Worm (Caenorhabditis elegans) whole organism, young adult: ENCODE results near the gene nhr-208.

Experiments
- C06A6.2 ChIP-seq: fragments of 200-800 bp; sonication (Bioruptor generic); conservative IDR thresholded peaks from 2 replicates; pipeline ENCODE4 v1.3.6; 2022; ENCODE audit warnings: missing genetic modification characterization, missing compliant biosample characterization
- F23B12.7 ChIP-seq: sonication (generic microtip); optimal IDR thresholded peaks from 2 replicates; lab custom pipeline; 2017; ENCODE audit warnings: missing genetic modification characterization, mild to moderate bottlenecking, missing compliant biosample characterization, antibody characterized with exemption, moderate library complexity; ENCODE audit not compliant: insufficient read depth
- F33H1.4 ChIP-seq: fragments of 200-800 bp; sonication (Bioruptor generic); IDR thresholded peaks from 2 replicates; pipeline ENCODE4 v1.3.6; 2022; ENCODE audit warnings: missing genetic modification reagents, missing genetic modification characterization, missing compliant biosample characterization
- K11D2.4 ChIP-seq: fragments of 200-800 bp; sonication (Bioruptor generic); IDR thresholded peaks from 2 replicates; pipeline ENCODE4 v1.3.6; 2022; ENCODE audit warnings: missing genetic modification reagents, missing genetic modification characterization, missing compliant biosample characterization
- K12H6.12 ChIP-seq: fragments of 200-800 bp; sonication (Bioruptor generic); optimal IDR thresholded peaks from 2 replicates; lab custom pipeline; 2018; ENCODE audit warnings: mild to moderate bottlenecking, missing genetic modification characterization, missing compliant biosample characterization
- ZK185.1 ChIP-seq: sonication (generic microtip); optimal IDR thresholded peaks from 2 replicates; lab custom pipeline; 2016; ENCODE audit warnings: mild to moderate bottlenecking, missing genetic modification characterization, missing compliant biosample characterization; ENCODE audit not compliant: poor library complexity, severe bottlenecking
- athp-1 ChIP-seq: sonication (generic microtip); optimal IDR thresholded peaks from 2 replicates; lab custom pipeline; 2017; ENCODE audit warnings: mild to moderate bottlenecking, missing genetic modification characterization, missing compliant biosample characterization
- attf-3 ChIP-seq: fragments of 200-800 bp; sonication (Bioruptor generic); conservative IDR thresholded peaks from 2 replicates; pipeline ENCODE4 v1.3.6; 2022; ENCODE audit warnings: missing genetic modification reagents, missing genetic modification characterization, missing compliant biosample characterization
- ceh-40 ChIP-seq: fragments of 200-800 bp; sonication (Bioruptor generic); IDR thresholded peaks from 2 replicates; pipeline ENCODE4 v1.3.6; 2022; ENCODE audit warnings: missing genetic modification characterization, missing compliant biosample characterization
- dox-1 ChIP-seq: fragments of 200-800 bp; sonication (Bioruptor generic); IDR thresholded peaks from 2 replicates; pipeline ENCODE4 v1.3.6; 2022; ENCODE audit warnings: missing genetic modification reagents, missing genetic modification characterization, missing compliant biosample characterization
- dpff-1 ChIP-seq: sonication (generic microtip); optimal IDR thresholded peaks from 2 replicates; lab custom pipeline; 2017; ENCODE audit warnings: mild to moderate bottlenecking, missing genetic modification characterization, missing compliant biosample characterization
- dpl-1 ChIP-seq: fragments of 150-350 bp; optimal IDR thresholded peaks from 2 replicates; lab custom pipeline; 2014; ENCODE audit warnings: missing biosample characterization, missing genetic modification reagents, missing genetic modification characterization
- egl-18 ChIP-seq: fragments of 200-800 bp; sonication (Bioruptor generic); IDR thresholded peaks from 2 replicates; pipeline ENCODE4 v1.3.6; 2022; ENCODE audit warnings: missing genetic modification reagents, missing genetic modification characterization, missing compliant biosample characterization
- egl-44 ChIP-seq: fragments of 200-800 bp; sonication (Bioruptor generic); IDR thresholded peaks from 2 replicates; pipeline ENCODE4 v1.3.6; 2022; ENCODE audit warnings: missing genetic modification reagents, missing genetic modification characterization, missing compliant biosample characterization
- ekl-4 ChIP-seq: fragments of 200-800 bp; sonication (Bioruptor generic); IDR thresholded peaks from 2 replicates; pipeline ENCODE4 v1.3.6; 2022; ENCODE audit warnings: missing genetic modification reagents, missing genetic modification characterization, missing compliant biosample characterization
- fkh-3 ChIP-seq: sonication (generic microtip); optimal IDR thresholded peaks from 2 replicates; lab custom pipeline; 2016; ENCODE audit warnings: mild to moderate bottlenecking, missing genetic modification characterization, missing compliant biosample characterization
- let-526 ChIP-seq: fragments of 200-800 bp; sonication (Bioruptor generic); IDR thresholded peaks from 2 replicates; pipeline ENCODE4 v1.3.6; 2022; ENCODE audit warnings: missing genetic modification reagents, missing genetic modification characterization, missing compliant biosample characterization
- lin-54 ChIP-seq: fragments of 200-800 bp; sonication (Bioruptor generic); optimal IDR thresholded peaks from 2 replicates; lab custom pipeline; 2018; ENCODE audit warnings: mild to moderate bottlenecking, missing genetic modification characterization, missing compliant biosample characterization
- lsl-1 ChIP-seq: fragments of 200-800 bp; sonication (Bioruptor generic); optimal IDR thresholded peaks from 2 replicates; lab custom pipeline; 2018; ENCODE audit warnings: mild to moderate bottlenecking, missing genetic modification characterization, moderate library complexity, missing compliant biosample characterization
- madf-10 ChIP-seq: sonication (generic microtip); optimal IDR thresholded peaks from 2 replicates; lab custom pipeline; 2016; ENCODE audit warnings: mild to moderate bottlenecking, missing genetic modification characterization, missing compliant biosample characterization
- madf-6 ChIP-seq: fragments of 200-800 bp; sonication (Bioruptor generic); IDR thresholded peaks from 2 replicates; pipeline ENCODE4 v1.3.6; 2022; ENCODE audit warnings: missing genetic modification reagents, missing genetic modification characterization, missing compliant biosample characterization
- mel-28 ChIP-seq: sonication (generic microtip); optimal IDR thresholded peaks from 2 replicates; lab custom pipeline; 2016; ENCODE audit warnings: borderline replicate concordance, mild to moderate bottlenecking, missing genetic modification characterization, missing compliant biosample characterization
- mes-4 ChIP-seq: sonication (generic microtip); optimal IDR thresholded peaks from 2 replicates; lab custom pipeline; 2016; ENCODE audit warnings: missing genotype, missing genetic modification characterization, missing compliant biosample characterization
- pbrm-1 ChIP-seq: fragments of 200-800 bp; sonication (Bioruptor generic); IDR thresholded peaks from 2 replicates; pipeline ENCODE4 v1.3.6; 2022; ENCODE audit warnings: missing genetic modification reagents, missing genetic modification characterization, missing compliant biosample characterization
- rec-8 ChIP-seq, 2 experiments: sonication (generic microtip); optimal IDR thresholded peaks; 2 replicates each; lab custom pipeline; 2016; ENCODE audit warnings: mild to moderate bottlenecking in 2 of 2, missing genetic modification characterization in 2 of 2, missing genetic modification reagents in 2 of 2, missing genotype in 2 of 2, missing biosample characterization in 1 of 2, missing compliant biosample characterization in 1 of 2, moderate library complexity in 1 of 2
- rpc-1 ChIP-seq, 2 experiments: fragments of 150-350 bp in 1 of 2; sonication (generic microtip) in 1 of 2; optimal IDR thresholded peaks; 2 replicates each; lab custom pipeline; 2014 to 2018; ENCODE audit warnings: missing biosample characterization in 1 of 2, missing genetic modification characterization in 1 of 2, missing genetic modification reagents in 1 of 2, missing genotype in 1 of 2
- sea-2 ChIP-seq: fragments of 200-800 bp; sonication (Bioruptor generic); IDR thresholded peaks from 2 replicates; pipeline ENCODE4 v1.3.6; 2022; ENCODE audit warnings: missing genetic modification characterization, missing compliant biosample characterization
- snpc-1.3 ChIP-seq: sonication (generic microtip); optimal IDR thresholded peaks from 2 replicates; lab custom pipeline; 2017; ENCODE audit warnings: missing genetic modification characterization, mild to moderate bottlenecking, missing compliant biosample characterization, antibody characterized with exemption, moderate library complexity, missing genotype, missing genetic modification reagents; ENCODE audit not compliant: insufficient read depth
- snpc-3.4 ChIP-seq: sonication (generic microtip); optimal IDR thresholded peaks from 2 replicates; lab custom pipeline; 2017; ENCODE audit warnings: missing genetic modification characterization, mild to moderate bottlenecking, missing compliant biosample characterization, antibody characterized with exemption, moderate library complexity, missing genotype, missing genetic modification reagents
- snpc-4 ChIP-seq, 5 experiments: fragments of 150-350 bp in 1 of 5; sonication (generic microtip) in 4 of 5; optimal IDR thresholded peaks; 2 replicates each; lab custom pipeline; 2014 to 2018; ENCODE audit warnings: missing genetic modification characterization in 5 of 5, missing biosample characterization in 3 of 5, antibody characterized with exemption in 2 of 5, mild to moderate bottlenecking in 2 of 5, missing compliant biosample characterization in 2 of 5, missing genotype in 2 of 5, moderate library complexity in 2 of 5, missing genetic modification reagents in 1 of 5
- unc-130 ChIP-seq: sonication (generic microtip); optimal IDR thresholded peaks from 2 replicates; lab custom pipeline; 2016; ENCODE audit warnings: missing genetic modification reagents, missing genetic modification characterization, missing compliant biosample characterization
- xnd-1 ChIP-seq: sonication (generic microtip); optimal IDR thresholded peaks from 2 replicates; lab custom pipeline; 2016; ENCODE audit warnings: missing genotype, missing genetic modification reagents, missing genetic modification characterization, missing compliant biosample characterization
- ztf-26 ChIP-seq: sonication (generic microtip); optimal IDR thresholded peaks from 2 replicates; lab custom pipeline; 2017; ENCODE audit warnings: missing genetic modification characterization, missing compliant biosample characterization
- ztf-3 ChIP-seq: fragments of 200-800 bp; sonication (Bioruptor generic); optimal IDR thresholded peaks from 2 replicates; lab custom pipeline; 2018; ENCODE audit warnings: mild to moderate bottlenecking, missing genetic modification characterization, missing compliant biosample characterization

Gene nhr-208

ce11 chrV:12065369-12065768 lies 28.7 kb upstream of the nhr-208 start, which contains the start of gene pqn-53 (continued):
- 0 out of 2 replicates have a peak, but pooled peaks have one; percentile 31 for TF ChIP-seq ekl-4 (GFP tag; lab: Robert Waterston, UW)
- TF ChIP-seq madf-10 (tag; lab: Kevin White, UChicago) = no peak
- 0 out of 2 replicates have a peak, but pooled peaks have one; percentile 26 for TF ChIP-seq madf-6 (GFP tag; lab: Robert Waterston, UW)

DNA sequence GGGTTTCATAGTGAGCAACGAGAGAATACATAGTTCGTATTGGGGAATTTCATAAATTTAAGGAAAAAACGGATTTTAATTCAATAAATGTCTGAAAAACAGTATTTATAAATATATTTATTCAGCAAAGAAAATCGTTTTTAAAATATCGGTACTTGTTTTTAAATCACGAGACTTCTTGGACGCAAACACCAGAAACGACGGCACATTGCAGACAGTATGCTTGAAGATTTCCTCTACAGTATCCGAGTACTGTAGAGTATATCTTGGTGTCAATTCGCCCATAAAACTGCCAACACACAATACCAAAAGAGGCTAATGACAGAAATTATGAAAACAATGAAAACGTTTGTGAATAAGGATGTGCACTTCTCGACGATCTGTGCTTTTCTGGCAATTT lies 28.3 kb upstream of the nhr-208 start:
- peak; percentile 24 for TF ChIP-seq snpc-3.4
- TF ChIP-seq unc-130 (GFP tag; lab: Kevin White, UChicago) = no peak
- peak; percentile 20 for TF ChIP-seq dpl-1 (GFP tag; lab: Kevin White, UChicago)
- TF ChIP-seq dox-1 (GFP tag; lab: Robert Waterston, UW) = peak; percentile 29; the same call in 1 of the 2 replicates
- TF ChIP-seq lsl-1 (GFP tag; lab: Kevin White, UChicago) = peak; percentile 86
- 0 out of 2 replicates have a peak, but pooled peaks have one; percentile 37 for TF ChIP-seq pbrm-1
- TF ChIP-seq snpc-4 (GFP tag; optimal IDR thresholded peaks at IDR 0.05; lab: Kevin White, UChicago) = no peak
- TF ChIP-seq snpc-4 (tag; optimal IDR thresholded peaks at IDR 0.05; lab: Kevin White, UChicago) = peak in 1 of 4 experiments; percentile 49
- TF ChIP-seq F33H1.4 (GFP tag; lab: Robert Waterston, UW) = 0 out of 2 replicates have a peak, but pooled peaks have one; percentile 15
- TF ChIP-seq lin-54 (GFP tag; lab: Kevin White, UChicago) = no peak
- no peak for TF ChIP-seq C06A6.2
- no peak for TF ChIP-seq ztf-3 (GFP tag; lab: Kevin White, UChicago)
- TF ChIP-seq snpc-1.3 = no peak
- 0 out of 2 replicates have a peak, but pooled peaks have one; percentile 18 for TF ChIP-seq K11D2.4 (GFP tag; lab: Robert Waterston, UW)
- peak; percentile 64 for TF ChIP-seq F23B12.7

DNA sequence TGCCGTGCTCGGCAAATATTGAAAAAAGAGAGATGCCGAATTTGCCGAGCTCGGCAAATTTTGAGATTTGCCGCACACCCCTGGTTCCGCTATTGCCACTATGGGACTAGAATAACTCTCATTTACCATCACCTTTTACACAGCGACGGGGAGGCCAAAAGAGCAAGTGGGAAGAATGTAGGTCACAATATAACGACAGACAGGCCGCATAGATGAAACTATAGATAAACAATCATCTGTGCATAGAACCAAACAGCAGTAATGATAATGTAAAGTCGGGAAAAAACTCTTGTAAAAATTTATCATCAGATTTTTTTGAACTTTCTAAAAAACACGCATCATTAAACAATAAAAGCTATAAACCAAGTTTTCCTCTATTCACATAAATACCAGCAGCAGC lies 25.7 kb upstream of the nhr-208 start, which contains the start of gene kmo-2:
TSS of gene kmo-2 (minus strand) at position 101 of the 400 bp plus-strand sequence.
- TF ChIP-seq K12H6.12 (tag; lab: Kevin White, UChicago) (no peak), ztf-26 (tag; lab: Kevin White, UChicago) (no peak), xnd-1 (tag; lab: Kevin White, UChicago) (no peak), athp-1 (tag; lab: Kevin White, UChicago) (no peak), sea-2 (GFP tag; lab: Robert Waterston, UW) (no peak), attf-3 (GFP tag; lab: Robert Waterston, UW) (no peak), rpc-1 (optimal IDR thresholded peaks at IDR 0.05; lab: Kevin White, UChicago) (no peak), rpc-1 (tag; optimal IDR thresholded peaks at IDR 0.05; lab: Kevin White, UChicago) (no peak), ceh-40 (GFP tag; lab: Robert Waterston, UW) (no peak), fkh-3 (tag; lab: Kevin White, UChicago) (no peak), mes-4 (tag; lab: Kevin White, UChicago) (no peak), dpff-1 (tag; lab: Kevin White, UChicago) (no peak), egl-18 (GFP tag; lab: Robert Waterston, UW) (no peak), mel-28 (no peak), egl-44 (GFP tag; lab: Robert Waterston, UW) (no peak), ZK185.1 (no peak), rec-8 (tag; optimal IDR thresholded peaks at IDR 0.05; lab: Kevin White, UChicago) (no peak), let-526 (GFP tag; lab: Robert Waterston, UW) (no peak)
